Fruit fly (Drosophila melanogaster) whole organism, embryonic: ENCODE measurements around the gene CG16959.

ENCODE experiments used
- Ada2b ChIP-seq: fragments of 200-800 bp; sonication (Bioruptor generic); IDR thresholded peaks from 2 replicates; pipeline ENCODE4 v1.3.6; 2022; ENCODE audit warnings: missing biosample characterization, missing genetic modification characterization
- Adf1 ChIP-seq: fragments of 200-800 bp; sonication (Bioruptor generic); IDR thresholded peaks from 2 replicates; pipeline ENCODE4 v1.3.6; 2022; ENCODE audit warnings: missing biosample characterization, missing genetic modification characterization
- Aef1 ChIP-seq: fragments of 200-800 bp; sonication (Bioruptor generic); IDR thresholded peaks from 3 replicates; pipeline ENCODE4 v1.3.6; 2022; ENCODE audit warnings: missing biosample characterization, missing genetic modification characterization
- C15 ChIP-seq: fragments of 200-800 bp; sonication (Bioruptor generic); IDR thresholded peaks from 3 replicates; pipeline ENCODE4 v1.3.6; 2022; ENCODE audit warnings: missing biosample characterization, missing genetic modification characterization
- CG1024 ChIP-seq: fragments of 200-800 bp; sonication (Bioruptor generic); IDR thresholded peaks from 2 replicates; pipeline ENCODE4 v1.3.6; 2022; ENCODE audit warnings: missing biosample characterization, missing genetic modification characterization
- CG15269 ChIP-seq: fragments of 200-800 bp; sonication (Bioruptor generic); optimal IDR thresholded peaks from 2 replicates; lab custom pipeline; 2018; ENCODE audit warnings: missing biosample characterization, mild to moderate bottlenecking, missing genetic modification characterization, moderate library complexity
- CG15514 ChIP-seq: fragments of 200-800 bp; sonication (Bioruptor generic); optimal IDR thresholded peaks from 3 replicates; lab custom pipeline; 2017; ENCODE audit warnings: missing biosample characterization, missing genetic modification characterization, mild to moderate bottlenecking, moderate library complexity, missing genetic modification reagents
- CG1602 ChIP-seq: fragments of 200-800 bp; sonication (Bioruptor generic); optimal IDR thresholded peaks from 3 replicates; lab custom pipeline; 2016; ENCODE audit warnings: missing biosample characterization, missing genetic modification characterization
- CG17361 ChIP-seq: fragments of 200-800 bp; sonication (Bioruptor generic); IDR thresholded peaks from 3 replicates; pipeline ENCODE4 v1.3.6; 2022; ENCODE audit warnings: missing biosample characterization, missing genetic modification characterization
- CG17829 ChIP-seq: fragments of 200-800 bp; optimal IDR thresholded peaks from 2 replicates; lab custom pipeline; 2019; ENCODE audit warnings: missing biosample characterization, mild to moderate bottlenecking, missing genetic modification characterization, moderate library complexity
- CG2889 ChIP-seq: fragments of 200-800 bp; sonication (Bioruptor generic); IDR thresholded peaks from 3 replicates; pipeline ENCODE4 v1.3.6; 2022; ENCODE audit warnings: missing biosample characterization, missing genetic modification characterization
- CG3995 ChIP-seq: fragments of 200-800 bp; sonication (Bioruptor generic); optimal IDR thresholded peaks from 3 replicates; lab custom pipeline; 2016; ENCODE audit warnings: missing biosample characterization, missing genetic modification characterization
- CG4707 ChIP-seq: fragments of 200-800 bp; sonication (Bioruptor generic); optimal IDR thresholded peaks from 2 replicates; lab custom pipeline; 2018; ENCODE audit warnings: missing biosample characterization, mild to moderate bottlenecking, missing genetic modification characterization, moderate library complexity
- CG7839 ChIP-seq: fragments of 200-800 bp; sonication (Bioruptor generic); optimal IDR thresholded peaks from 3 replicates; lab custom pipeline; 2018; ENCODE audit warnings: missing biosample characterization, mild to moderate bottlenecking, missing genetic modification characterization, moderate library complexity
- D19A ChIP-seq: fragments of 200-800 bp; optimal IDR thresholded peaks from 3 replicates; lab custom pipeline; 2019; ENCODE audit warnings: missing biosample characterization, mild to moderate bottlenecking, missing genetic modification characterization, moderate library complexity
- Dad ChIP-seq: fragments of 200-800 bp; sonication (Bioruptor generic); optimal IDR thresholded peaks from 3 replicates; lab custom pipeline; 2016; ENCODE audit warnings: missing biosample characterization, missing genetic modification characterization
- Deaf1 ChIP-seq: fragments of 200-800 bp; optimal IDR thresholded peaks from 3 replicates; lab custom pipeline; 2019; ENCODE audit warnings: missing biosample characterization, mild to moderate bottlenecking, missing genetic modification characterization, moderate library complexity
- Dek ChIP-seq: fragments of 200-800 bp; sonication (Bioruptor generic); optimal IDR thresholded peaks from 3 replicates; lab custom pipeline; 2019; ENCODE audit warnings: missing biosample characterization, mild to moderate bottlenecking, missing genetic modification characterization, moderate library complexity
- Dll ChIP-seq: fragments of 200-800 bp; sonication (Bioruptor generic); IDR thresholded peaks from 4 replicates; pipeline ENCODE4 v1.3.6; 2022; ENCODE audit warnings: missing biosample characterization, missing genetic modification characterization; ENCODE audit not compliant: partially characterized antibody
- Doc2 ChIP-seq: fragments of 200-800 bp; sonication (Bioruptor generic); IDR thresholded peaks from 2 replicates; pipeline ENCODE4 v1.3.6; 2022; ENCODE audit warnings: missing biosample characterization, missing genetic modification characterization
- Jarid2 ChIP-seq: fragments of 200-800 bp; sonication (Bioruptor generic); optimal IDR thresholded peaks from 3 replicates; lab custom pipeline; 2017; ENCODE audit warnings: mild to moderate bottlenecking, missing biosample characterization, missing genetic modification reagents, missing genetic modification characterization
- Kr ChIP-seq: fragments of 200-800 bp; sonication (Bioruptor generic); optimal IDR thresholded peaks from 2 replicates; lab custom pipeline; 2017; ENCODE audit warnings: missing biosample characterization, mild to moderate bottlenecking, missing genetic modification characterization
- Nf-YA ChIP-seq: fragments of 200-800 bp; sonication (Bioruptor generic); IDR thresholded peaks from 2 replicates; pipeline ENCODE4 v1.3.6; 2022; ENCODE audit warnings: missing biosample characterization, missing genetic modification characterization
- Sox102F ChIP-seq: fragments of 200-800 bp; sonication (Bioruptor generic); optimal IDR thresholded peaks from 2 replicates; lab custom pipeline; 2018; ENCODE audit warnings: missing biosample characterization, mild to moderate bottlenecking, missing genetic modification characterization, moderate library complexity
- Sry-δ ChIP-seq: fragments of 200-800 bp; sonication (Bioruptor generic); optimal IDR thresholded peaks from 2 replicates; lab custom pipeline; 2016; ENCODE audit warnings: missing biosample characterization, missing genetic modification characterization
- Stat92E ChIP-seq, 3 experiments: fragments of >200 bp in 2 of 3; fragments of 200-800 bp in 1 of 3; sonication (Bioruptor generic) in 1 of 3; optimal IDR thresholded peaks; 2 replicates each; lab custom pipeline; 2017 to 2019; ENCODE audit warnings: missing biosample characterization in 3 of 3, missing genetic modification characterization in 3 of 3, mild to moderate bottlenecking in 1 of 3, moderate library complexity in 1 of 3
- bowl ChIP-seq: fragments of 200-800 bp; sonication (Bioruptor generic); IDR thresholded peaks from 2 replicates; pipeline ENCODE4 v1.3.6; 2022; ENCODE audit warnings: missing biosample characterization, missing genetic modification characterization
- cas ChIP-seq: fragments of 200-800 bp; sonication (Bioruptor generic); IDR thresholded peaks from 2 replicates; pipeline ENCODE4 v1.3.6; 2022; ENCODE audit warnings: missing biosample characterization, missing genetic modification characterization
- cato ChIP-seq: fragments of 200-800 bp; sonication (Bioruptor generic); optimal IDR thresholded peaks from 2 replicates; lab custom pipeline; 2016; ENCODE audit warnings: missing biosample characterization, missing genetic modification characterization, borderline replicate concordance
- corto ChIP-seq: fragments of 200-800 bp; sonication (Bioruptor generic); optimal IDR thresholded peaks from 2 replicates; lab custom pipeline; 2016; ENCODE audit warnings: missing biosample characterization, mild to moderate bottlenecking, missing genetic modification characterization, moderate library complexity
- da ChIP-seq: fragments of 200-800 bp; sonication (Bioruptor generic); optimal IDR thresholded peaks from 2 replicates; lab custom pipeline; 2016; ENCODE audit warnings: missing biosample characterization, missing genetic modification characterization
- dmrt99B ChIP-seq: fragments of 200-800 bp; sonication (Bioruptor generic); optimal IDR thresholded peaks from 2 replicates; lab custom pipeline; 2018; ENCODE audit warnings: missing biosample characterization, mild to moderate bottlenecking, missing genetic modification characterization, moderate library complexity
- hb ChIP-seq: fragments of 200-800 bp; sonication (Bioruptor generic); IDR thresholded peaks from 3 replicates; pipeline ENCODE4 v1.3.6; 2022; ENCODE audit warnings: missing biosample characterization, missing genetic modification characterization; ENCODE audit not compliant: partially characterized antibody
- her ChIP-seq: fragments of 200-800 bp; sonication (Bioruptor generic); optimal IDR thresholded peaks from 2 replicates; lab custom pipeline; 2016; ENCODE audit warnings: missing biosample characterization, missing genetic modification characterization
- jumu ChIP-seq: fragments of 200-800 bp; sonication (Bioruptor generic); optimal IDR thresholded peaks from 3 replicates; lab custom pipeline; 2016; ENCODE audit warnings: missing biosample characterization, missing genetic modification characterization
- lola ChIP-seq, 3 experiments: fragments of >200 bp in 2 of 3; fragments of 200-800 bp in 1 of 3; sonication (Bioruptor generic) in 1 of 3; optimal IDR thresholded peaks; 2 replicates each; lab custom pipeline; 2017 to 2019; ENCODE audit warnings: missing biosample characterization in 3 of 3, missing genetic modification characterization in 3 of 3, mild to moderate bottlenecking in 1 of 3, moderate library complexity in 1 of 3
- maf-S ChIP-seq: fragments of 200-800 bp; sonication (Bioruptor generic); optimal IDR thresholded peaks from 2 replicates; lab custom pipeline; 2016; ENCODE audit warnings: missing biosample characterization, missing genetic modification characterization
- mam ChIP-seq: fragments of 200-800 bp; sonication (Bioruptor generic); optimal IDR thresholded peaks from 3 replicates; lab custom pipeline; 2016; ENCODE audit warnings: missing biosample characterization, missing genetic modification characterization
- otp ChIP-seq: fragments of 200-800 bp; sonication (Bioruptor generic); IDR thresholded peaks from 3 replicates; pipeline ENCODE4, ENCODE4 v1.3.6; 2022; ENCODE audit warnings: missing biosample characterization, missing genetic modification characterization
- prd ChIP-seq, 3 experiments: fragments of >200 bp in 2 of 3; fragments of 200-800 bp in 1 of 3; sonication (Bioruptor generic) in 1 of 3; optimal IDR thresholded peaks in 2 of 3; IDR thresholded peaks in 1 of 3; 2 replicates in 2 of 3; 3 replicates in 1 of 3; pipeline versions ENCODE4 v1.3.6 to Lab custom; 2017 to 2022; ENCODE audit warnings: missing biosample characterization in 1 of 3, missing genetic modification characterization in 1 of 3
- ranshi ChIP-seq: fragments of 200-800 bp; sonication (Bioruptor generic); IDR thresholded peaks from 2 replicates; pipeline ENCODE4 v1.3.6; 2022; ENCODE audit warnings: missing biosample characterization, missing genetic modification characterization
- salm ChIP-seq: fragments of 200-800 bp; sonication (Bioruptor generic); optimal IDR thresholded peaks from 2 replicates; lab custom pipeline; 2018; ENCODE audit warnings: missing biosample characterization, mild to moderate bottlenecking, missing genetic modification characterization
- scrt ChIP-seq: fragments of 200-800 bp; sonication (Bioruptor generic); optimal IDR thresholded peaks from 2 replicates; lab custom pipeline; 2018; ENCODE audit warnings: missing biosample characterization, mild to moderate bottlenecking, missing genetic modification characterization, moderate library complexity
- sens-2 ChIP-seq: fragments of 200-800 bp; sonication (Bioruptor generic); IDR thresholded peaks from 2 replicates; pipeline ENCODE4 v1.3.6; 2022; ENCODE audit warnings: missing biosample characterization, missing genetic modification characterization
- sob ChIP-seq: fragments of 200-800 bp; sonication (Bioruptor generic); IDR thresholded peaks from 2 replicates; pipeline ENCODE4 v1.3.6; 2022; ENCODE audit warnings: missing biosample characterization, missing genetic modification characterization
- tap ChIP-seq: fragments of 200-800 bp; optimal IDR thresholded peaks from 3 replicates; lab custom pipeline; 2019; ENCODE audit warnings: missing biosample characterization, mild to moderate bottlenecking, missing genetic modification characterization, moderate library complexity
- tll ChIP-seq, 2 experiments: fragments of 200-800 bp in 1 of 2; fragments of >200 bp in 1 of 2; sonication (Bioruptor generic) in 1 of 2; optimal IDR thresholded peaks; 2 replicates each; lab custom pipeline; 2017 to 2019; ENCODE audit warnings: missing biosample characterization in 2 of 2, missing genetic modification characterization in 2 of 2, mild to moderate bottlenecking in 1 of 2, moderate library complexity in 1 of 2
- tx ChIP-seq: fragments of 200-800 bp; sonication (Bioruptor generic); optimal IDR thresholded peaks from 2 replicates; lab custom pipeline; 2016; ENCODE audit warnings: missing biosample characterization, missing genetic modification characterization

Gene CG16959

DNA sequence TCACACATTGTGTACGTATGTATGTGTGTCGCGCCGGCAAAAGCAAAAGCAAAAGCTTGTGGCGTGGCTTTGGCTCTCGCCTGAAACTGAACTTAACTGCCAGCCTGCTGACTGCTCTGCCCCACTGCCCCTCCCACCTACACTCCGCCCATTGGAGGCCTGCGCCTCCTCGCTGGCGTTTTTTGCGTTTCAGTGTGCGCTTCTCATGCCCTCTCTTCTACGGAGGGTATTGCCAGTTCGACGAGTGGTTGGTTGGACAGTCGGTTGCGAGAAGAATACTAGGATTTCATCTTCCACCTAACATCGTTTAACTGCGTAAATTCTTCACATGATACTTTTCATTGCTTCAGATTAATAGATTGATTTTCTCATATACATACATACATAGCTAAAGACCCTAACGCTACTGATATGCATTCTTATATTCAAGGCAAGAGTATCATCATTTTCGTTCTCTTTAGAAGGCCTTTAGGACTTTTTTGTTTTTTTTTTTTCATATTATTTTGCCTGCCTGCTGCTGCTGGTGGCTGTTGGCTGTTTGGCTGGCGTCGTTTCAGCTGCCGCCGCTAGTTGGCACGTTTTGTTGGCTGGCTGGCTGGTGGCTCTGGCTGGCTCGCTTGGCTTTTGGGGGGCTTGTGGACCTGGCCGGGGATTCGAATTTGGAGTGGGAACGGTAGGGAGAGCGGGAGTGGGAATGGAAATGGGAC is 20.1 kb downstream of the CG16959 start (continued):
- no peak for TF ChIP-seq tll (GFP tag; optimal IDR thresholded peaks at IDR 0.05; lab: Kevin White, UChicago)
- TF ChIP-seq maf-S (GFP tag; lab: Kevin White, UChicago), result peak; percentile 1
- TF ChIP-seq Sry-δ (GFP tag; lab: Kevin White, UChicago), result peak; percentile 17
- TF ChIP-seq da, result no peak
- 0 out of 3 replicates have a peak, but pooled peaks have one; percentile 7 for TF ChIP-seq CG2889 (GFP tag; lab: Robert Waterston, UW)
- TF ChIP-seq Dad, result peak; percentile 35
- peak; percentile 60 for TF ChIP-seq jumu (GFP tag; lab: Kevin White, UChicago)
- TF ChIP-seq dmrt99B (tag; lab: Kevin White, UChicago), result peak; percentile 70
- peak; percentile 72 for TF ChIP-seq mam (GFP tag; lab: Kevin White, UChicago)
- TF ChIP-seq Aef1 (GFP tag; lab: Robert Waterston, UW), result peak; percentile 35
- no peak for TF ChIP-seq Doc2
- TF ChIP-seq sob (GFP tag; lab: Robert Waterston, UW), result peak; percentile 75
- TF ChIP-seq D19A (tag; lab: Kevin White, UChicago), result peak; percentile 95
- no peak for TF ChIP-seq CG3995 (GFP tag; lab: Kevin White, UChicago)
- TF ChIP-seq tx (GFP tag; lab: Kevin White, UChicago), result peak; percentile 6
- no peak for TF ChIP-seq Stat92E (GFP tag; optimal IDR thresholded peaks at IDR 0.05; lab: Kevin White, UChicago)
- TF ChIP-seq C15, result no peak
- peak; percentile 28 for TF ChIP-seq tap (tag; lab: Kevin White, UChicago)
- TF ChIP-seq Sox102F (GFP tag; lab: Kevin White, UChicago), result peak; percentile 71
- TF ChIP-seq CG4707 (GFP tag; lab: Kevin White, UChicago), result no peak
- TF ChIP-seq CG15514 (GFP tag; lab: Kevin White, UChicago), result no peak
- TF ChIP-seq salm, result peak; percentile 3
- peak; percentile 55 for TF ChIP-seq corto (GFP tag; lab: Kevin White, UChicago)
- TF ChIP-seq cas (GFP tag; lab: Robert Waterston, UW), result no peak
- TF ChIP-seq CG17829 (tag; lab: Kevin White, UChicago), result peak; percentile 53
- no peak for TF ChIP-seq Nf-YA (GFP tag; lab: Robert Waterston, UW)
- TF ChIP-seq her (GFP tag; lab: Kevin White, UChicago), result peak; percentile 49
- TF ChIP-seq CG7839, result peak; percentile 69
- peak; percentile 0 for TF ChIP-seq cato
- TF ChIP-seq Ada2b (GFP tag; lab: Robert Waterston, UW), result no peak
- TF ChIP-seq Kr (GFP tag; lab: Kevin White, UChicago), result no peak
- no peak for TF ChIP-seq prd (optimal IDR thresholded peaks at IDR 0.05; lab: Kevin White, UChicago)
- peak; percentile 72; the same call in 2 of the 3 replicates for TF ChIP-seq prd (GFP tag; IDR thresholded peaks at IDR 0.05; lab: Robert Waterston, UW)
- peak; percentile 70; the same call in 2 of the 3 replicates for TF ChIP-seq CG17361
- TF ChIP-seq Dek (tag; lab: Kevin White, UChicago), result no peak
- TF ChIP-seq Dll, result 0 out of 4 replicates have a peak, but pooled peaks have one; percentile 3
- TF ChIP-seq ranshi (GFP tag; lab: Robert Waterston, UW), result no peak; the same call in 1 of the 2 replicates
- no peak for TF ChIP-seq lola (GFP tag; optimal IDR thresholded peaks at IDR 0.05; lab: Kevin White, UChicago)
- peak; percentile 66 for TF ChIP-seq CG15269 (tag; lab: Kevin White, UChicago)
- no peak for TF ChIP-seq Deaf1 (tag; lab: Kevin White, UChicago)
- TF ChIP-seq CG1024, result no peak
- TF ChIP-seq hb, result no peak
- TF ChIP-seq CG1602 (GFP tag; lab: Kevin White, UChicago), result peak; percentile 11
- no peak for TF ChIP-seq otp (GFP tag; lab: Robert Waterston, UW)
- TF ChIP-seq sens-2 (GFP tag; lab: Robert Waterston, UW), result peak; percentile 44; the same call in 1 of the 2 replicates
- TF ChIP-seq scrt (GFP tag; lab: Kevin White, UChicago), result peak; percentile 43
- no peak for TF ChIP-seq bowl (GFP tag; lab: Robert Waterston, UW)
- no peak for TF ChIP-seq Jarid2 (GFP tag; lab: Kevin White, UChicago)
- peak; percentile 10; the same call in 1 of the 2 replicates for TF ChIP-seq Adf1
